Worm (Caenorhabditis elegans): ENCODE results near the gene arrd-7.

Gene arrd-7

ce11 chrII:12023315-12023878 lies 39.0 kb downstream of the arrd-7 start, which contains the start of gene Y17G7B.12:
Gene Y17G7B.12 (plus strand): TSS chrII:12023861.
- TF ChIP-seq lsy-2 (tag; optimal IDR thresholded peaks at IDR 0.05) (peak in 1 of 2 experiments; percentile 77), aha-1 (tag) (peak; percentile 18), mep-1 (tag; optimal IDR thresholded peaks at IDR 0.05) (no peak), dmd-8 (GFP tag; IDR thresholded peaks at IDR 0.05) (no peak), lin-38 (GFP tag; IDR thresholded peaks at IDR 0.05) (peak; percentile 46)

Data from whole organism, L4 larva.